Worm (Caenorhabditis elegans) whole organism, L3 larva: Measurements from ENCODE around the gene Y6E2A.4.
"Not testable (repeated sequence)": the region's sequence is repeated elsewhere in the genome, so short reads cannot be mapped to it uniquely, and the experiment has no call there.

Experiments
- ama-1 ChIP-seq: fragments of 150-350 bp; optimal IDR thresholded peaks from 2 replicates; lab custom pipeline; 2018
- ceh-16 ChIP-seq: sonication (generic microtip); optimal IDR thresholded peaks from 2 replicates; lab custom pipeline; 2017; ENCODE audit warnings: missing biosample characterization, missing genetic modification characterization
- ceh-28 ChIP-seq: fragments of 150-350 bp; optimal IDR thresholded peaks from 2 replicates; lab custom pipeline; 2014; ENCODE audit warnings: missing biosample characterization, missing genetic modification reagents, missing genetic modification characterization
- ceh-9 ChIP-seq: sonication (generic microtip); optimal IDR thresholded peaks from 2 replicates; lab custom pipeline; 2018; ENCODE audit warnings: missing biosample characterization, missing genetic modification characterization
- daf-12 ChIP-seq: fragments of 150-350 bp; optimal IDR thresholded peaks from 2 replicates; lab custom pipeline; 2014; ENCODE audit warnings: missing biosample characterization, missing genetic modification reagents, missing genetic modification characterization
- elt-2 ChIP-seq: sonication (generic microtip); optimal IDR thresholded peaks from 2 replicates; lab custom pipeline; 2016; ENCODE audit warnings: missing genetic modification reagents, mild to moderate bottlenecking, missing genetic modification characterization, missing compliant biosample characterization
- elt-3 ChIP-seq, 3 experiments: fragments of 150-350 bp in 1 of 3; sonication (generic microtip) in 2 of 3; optimal IDR thresholded peaks; 2 replicates in 2 of 3; 4 replicates in 1 of 3; lab custom pipeline; 2014 to 2017; ENCODE audit warnings: missing biosample characterization in 3 of 3, missing genetic modification characterization in 3 of 3
- fkh-10 ChIP-seq: sonication (generic microtip); optimal IDR thresholded peaks from 2 replicates; lab custom pipeline; 2017; ENCODE audit warnings: missing biosample characterization, missing genetic modification reagents, missing genetic modification characterization
- fos-1 ChIP-seq: fragments of 150-350 bp; optimal IDR thresholded peaks from 2 replicates; lab custom pipeline; 2014; ENCODE audit warnings: missing biosample characterization, missing genetic modification characterization
- hmg-11 ChIP-seq: sonication (generic microtip); optimal IDR thresholded peaks from 2 replicates; lab custom pipeline; 2016; ENCODE audit warnings: missing genetic modification characterization, missing compliant biosample characterization
- jun-1 ChIP-seq: fragments of 150-350 bp; optimal IDR thresholded peaks from 2 replicates; lab custom pipeline; 2014; ENCODE audit warnings: missing biosample characterization, missing genetic modification reagents, missing genetic modification characterization
- lin-15B ChIP-seq: fragments of 150-350 bp; optimal IDR thresholded peaks from 2 replicates; lab custom pipeline; 2014; ENCODE audit warnings: missing biosample characterization, missing genetic modification characterization
- lin-39 ChIP-seq: fragments of 150-350 bp; optimal IDR thresholded peaks from 2 replicates; lab custom pipeline; 2018; ENCODE audit warnings: missing biosample characterization, missing genetic modification reagents, missing genetic modification characterization
- lsy-12 ChIP-seq: sonication (generic microtip); optimal IDR thresholded peaks from 2 replicates; lab custom pipeline; 2016; ENCODE audit warnings: mild to moderate bottlenecking, missing genetic modification characterization, missing compliant biosample characterization
- nfya-1 ChIP-seq: sonication (generic microtip); optimal IDR thresholded peaks from 2 replicates; lab custom pipeline; 2017; ENCODE audit warnings: missing genetic modification characterization, mild to moderate bottlenecking, missing compliant biosample characterization, antibody characterized with exemption, moderate library complexity; ENCODE audit not compliant: insufficient read depth
- nhr-11 ChIP-seq: fragments of 150-350 bp; optimal IDR thresholded peaks from 2 replicates; lab custom pipeline; 2014; ENCODE audit warnings: missing biosample characterization, missing genetic modification characterization
- nhr-23 ChIP-seq: fragments of 150-350 bp; optimal IDR thresholded peaks from 2 replicates; lab custom pipeline; 2014; ENCODE audit warnings: missing biosample characterization, missing genetic modification reagents, missing genetic modification characterization
- nhr-43 ChIP-seq: sonication (generic microtip); optimal IDR thresholded peaks from 2 replicates; lab custom pipeline; 2016; ENCODE audit warnings: mild to moderate bottlenecking, missing genetic modification characterization, missing compliant biosample characterization; ENCODE audit not compliant: poor library complexity, severe bottlenecking
- nhr-77 ChIP-seq: fragments of 150-350 bp; optimal IDR thresholded peaks from 2 replicates; lab custom pipeline; 2014; ENCODE audit warnings: missing biosample characterization, missing genetic modification characterization
- pqm-1 ChIP-seq: fragments of 150-350 bp; optimal IDR thresholded peaks from 2 replicates; lab custom pipeline; 2017; ENCODE audit warnings: missing biosample characterization, missing genetic modification characterization, inconsistent platforms
- sea-2 ChIP-seq: fragments of 150-350 bp; sonication (generic microtip); optimal IDR thresholded peaks from 4 replicates; lab custom pipeline; 2014; ENCODE audit warnings: missing biosample characterization, missing genetic modification reagents, missing genetic modification characterization
- tbx-2 ChIP-seq: sonication (generic microtip); optimal IDR thresholded peaks from 2 replicates; lab custom pipeline; 2016; ENCODE audit warnings: mild to moderate bottlenecking, missing genetic modification characterization, missing compliant biosample characterization
- unc-39 ChIP-seq: sonication (generic microtip); optimal IDR thresholded peaks from 4 replicates; lab custom pipeline; 2017; ENCODE audit warnings: missing biosample characterization, missing genetic modification characterization
- unc-62 ChIP-seq: fragments of 150-350 bp; sonication (generic microtip); optimal IDR thresholded peaks from 4 replicates; lab custom pipeline; 2014; ENCODE audit warnings: missing biosample characterization, missing genetic modification reagents, missing genetic modification characterization
- ztf-11 ChIP-seq: fragments of 150-350 bp; optimal IDR thresholded peaks from 2 replicates; lab custom pipeline; 2014; ENCODE audit warnings: missing biosample characterization, missing genetic modification characterization
- ztf-4 ChIP-seq: fragments of 150-350 bp; optimal IDR thresholded peaks from 2 replicates; lab custom pipeline; 2014; ENCODE audit warnings: missing biosample characterization, missing genetic modification characterization

The Y6E2A.4 gene

ce11 chrV:15758449-15758848, 41.9 kb upstream of the Y6E2A.4 start, which contains the start of gene str-9:
Gene str-9 (plus strand): TSS chrV:15758749.
- TF ChIP-seq sea-2 (no peak), nhr-11 (tag; lab: Kevin White, UChicago) (no peak), ama-1 (lab: Kevin White, UChicago) (no peak), tbx-2 (tag; lab: Kevin White, UChicago) (no peak), fkh-10 (GFP tag; lab: Kevin White, UChicago) (no peak), ceh-16 (tag; lab: Kevin White, UChicago) (no peak), nhr-43 (tag; lab: Kevin White, UChicago) (no peak), ztf-11 (tag; lab: Kevin White, UChicago) (no peak), ztf-4 (tag; lab: Kevin White, UChicago) (no peak), lin-15B (tag; lab: Kevin White, UChicago) (no peak), nfya-1 (tag; lab: Kevin White, UChicago) (no peak), pqm-1 (tag; lab: Kevin White, UChicago) (no peak), hmg-11 (no peak), ceh-28 (no peak), unc-39 (tag; lab: Kevin White, UChicago) (no peak), elt-2 (tag; lab: Kevin White, UChicago) (no peak)

- TF ChIP-seq pqm-1 (tag; lab: Kevin White, UChicago) = no peak
- no peak for TF ChIP-seq elt-3 (tag; optimal IDR thresholded peaks at IDR 0.05; lab: Kevin White, UChicago)
- no peak for TF ChIP-seq unc-62 (GFP tag; lab: Kevin White, UChicago)
- TF ChIP-seq fos-1 (tag; lab: Kevin White, UChicago) = no peak
- no peak for TF ChIP-seq nhr-77
These were observed 41.1 kb upstream of the Y6E2A.4 start for ce11 chrV:15757645-15758044.

DNA sequence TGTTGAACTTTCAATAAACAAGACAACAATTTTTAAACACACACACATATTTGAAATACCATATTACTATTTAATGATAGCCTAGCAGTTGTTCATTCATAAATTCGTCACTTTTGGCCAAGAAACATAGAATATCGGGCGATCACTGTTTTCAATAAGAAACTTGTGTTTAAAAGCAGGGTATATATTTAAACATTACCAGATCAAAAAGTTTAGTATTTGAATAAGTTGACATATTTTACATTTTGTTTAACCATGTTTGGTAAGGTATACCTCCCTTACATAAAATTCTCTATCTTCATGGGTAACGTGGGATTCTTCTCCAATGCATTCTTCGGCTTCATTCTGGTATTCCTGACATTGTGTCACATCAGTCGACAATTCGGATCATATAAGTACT, 38.2 kb upstream of the Y6E2A.4 start, which contains the start of gene str-8:
Gene str-8, plus strand, starts transcription at position 301 of the 400 bp plus-strand sequence.
- TF ChIP-seq nfya-1, lin-39, nhr-43 (tag; lab: Kevin White, UChicago): not testable (repeated sequence)

ce11 chrV:15752941-15753340, 36.4 kb upstream of the Y6E2A.4 start, which contains the start of gene str-5:
Gene str-5 (plus strand): TSS chrV:15753241.
- TF ChIP-seq ceh-28; jun-1 (tag; lab: Kevin White, UChicago); ama-1 (lab: Kevin White, UChicago): not testable (repeated sequence)

DNA sequence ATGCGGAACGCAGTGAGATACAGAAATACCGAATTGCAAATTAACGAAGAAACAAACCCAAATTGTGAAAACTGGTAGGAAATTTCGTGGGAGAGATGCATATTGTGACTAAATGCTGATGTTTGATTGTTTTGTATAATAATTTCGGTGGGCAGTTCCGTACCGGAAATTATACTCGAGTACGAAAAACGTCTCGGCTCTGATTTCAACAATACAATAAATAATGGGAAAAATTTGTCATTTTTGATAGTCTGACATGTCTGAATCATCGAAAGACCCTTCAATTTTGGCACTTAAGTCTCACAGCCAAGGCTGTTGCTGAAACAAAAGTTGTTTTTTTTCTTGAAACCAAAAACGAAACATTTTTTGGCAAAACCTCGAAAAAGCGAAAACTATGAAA, 35.5 kb upstream of the Y6E2A.4 start, which contains the start of gene str-43:
Gene str-43, minus strand, starts transcription at position 101 of the 400 bp plus-strand sequence.
- no peak for TF ChIP-seq lin-15B (tag; lab: Kevin White, UChicago)
- TF ChIP-seq, all 47 proteins: peak for 0

- no peak for TF ChIP-seq nhr-23 (tag; lab: Kevin White, UChicago)
- TF ChIP-seq lsy-12 = no peak
- no peak for TF ChIP-seq elt-2 (tag; lab: Kevin White, UChicago)
- TF ChIP-seq nhr-11 (tag; lab: Kevin White, UChicago) = no peak
- no peak for TF ChIP-seq daf-12 (tag; lab: Kevin White, UChicago)
- TF ChIP-seq ceh-9 (tag; lab: Kevin White, UChicago) = no peak
These were observed 33.6 kb upstream of the Y6E2A.4 start, which contains the start of gene str-6 for ce11 chrV:15750130-15750529. Gene str-6 (minus strand): TSS chrV:15750230.

DNA sequence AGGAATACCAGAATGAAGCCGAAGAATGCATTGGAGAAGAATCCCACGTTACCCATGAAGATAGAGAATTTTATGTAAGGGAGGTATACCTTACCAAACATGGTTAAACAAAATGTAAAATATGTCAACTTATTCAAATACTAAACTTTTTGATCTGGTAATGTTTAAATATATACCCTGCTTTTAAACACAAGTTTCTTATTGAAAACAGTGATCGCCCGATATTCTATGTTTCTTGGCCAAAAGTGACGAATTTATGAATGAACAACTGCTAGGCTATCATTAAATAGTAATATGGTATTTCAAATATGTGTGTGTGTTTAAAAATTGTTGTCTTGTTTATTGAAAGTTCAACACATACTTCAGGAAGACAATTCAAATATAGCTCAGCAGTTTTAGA, 31.8 kb upstream of the Y6E2A.4 start, which contains the start of gene T23D5.8:
Gene T23D5.8, minus strand, starts transcription at position 101 of the 400 bp plus-strand sequence.
- TF ChIP-seq nhr-43 (tag; lab: Kevin White, UChicago); lin-39 (tag; lab: Kevin White, UChicago); fkh-10 (GFP tag; lab: Kevin White, UChicago): not testable (repeated sequence)
